Worm (Caenorhabditis elegans): ENCODE measurements around the gene Y113G7A.14.

ce11 chrV:20124393-20124792 lies 13.9 kb downstream of the Y113G7A.14 start:
- TF ChIP-seq mdl-1 (tag; optimal IDR thresholded peaks at IDR 0.05) (no peak), lin-13 (GFP tag; optimal IDR thresholded peaks at IDR 0.05) (no peak), set-16 (GFP tag; IDR thresholded peaks at IDR 0.05) (peak; percentile 65), ces-1 (GFP tag; optimal IDR thresholded peaks at IDR 0.05) (no peak), nhr-25 (tag; optimal IDR thresholded peaks at IDR 0.05; ENCODE audit: borderline replicate concordance, insufficient read depth) (no peak), Y105C5A.15 (GFP tag; IDR thresholded peaks at IDR 0.05) (no peak), aly-2 (tag; optimal IDR thresholded peaks at IDR 0.05) (no peak), ceh-32 (tag; optimal IDR thresholded peaks at IDR 0.05; ENCODE audit: poor library complexity) (no peak), mep-1 (tag; optimal IDR thresholded peaks at IDR 0.05) (no peak)

Data from whole organism, L4 larva.